Worm (Caenorhabditis elegans): Measurements from ENCODE around the gene his-39.

The his-39 gene

DNA sequence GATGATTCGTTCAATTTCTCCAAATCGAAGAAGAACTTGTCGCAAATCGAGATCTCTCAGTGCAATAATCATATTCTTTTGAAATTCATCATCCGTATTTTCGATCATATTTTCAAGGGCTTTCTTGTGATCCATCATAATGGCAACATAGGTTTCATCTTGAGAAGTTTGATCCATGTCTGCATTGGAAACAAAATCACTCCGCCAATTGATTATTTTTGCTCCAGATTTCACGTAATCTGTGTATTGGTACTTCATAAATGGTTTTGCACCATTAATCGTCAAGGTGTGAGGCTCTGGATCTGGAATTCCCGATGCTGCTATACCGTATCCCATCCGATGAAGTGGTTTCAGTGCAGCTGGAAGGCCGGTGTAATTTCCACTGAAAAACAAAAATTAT, 19.9 kb upstream of the his-39 start:
- TF ChIP-seq ham-2 (GFP tag; optimal IDR thresholded peaks at IDR 0.05) (no peak), ces-1 (GFP tag; optimal IDR thresholded peaks at IDR 0.05) (no peak), ceh-83 (GFP tag; optimal IDR thresholded peaks at IDR 0.05) (no peak), blmp-1 (tag; optimal IDR thresholded peaks at IDR 0.05) (no peak), zip-8 (tag; optimal IDR thresholded peaks at IDR 0.05) (no peak), hlh-1 (tag; optimal IDR thresholded peaks at IDR 0.05) (no peak), snpc-4 (tag; optimal IDR thresholded peaks at IDR 0.05) (no peak)

DNA sequence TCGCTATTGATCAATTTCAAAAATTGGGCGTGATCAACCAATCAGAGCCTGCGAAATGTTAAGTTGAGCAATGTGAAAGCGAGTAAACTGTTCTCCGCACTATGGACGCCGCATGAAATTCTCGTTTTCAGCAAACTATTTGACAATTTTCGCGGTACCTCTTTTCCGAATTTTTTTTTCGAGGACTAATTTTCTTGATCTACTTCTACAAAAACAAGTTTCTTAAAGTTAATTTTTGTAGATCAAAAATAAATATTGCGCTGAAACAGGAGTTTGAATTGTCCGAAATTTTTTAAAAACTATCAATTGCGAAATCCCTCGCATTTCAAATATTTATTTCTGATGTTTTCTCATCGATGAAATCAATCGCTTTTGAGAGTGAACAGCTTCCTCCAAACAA, 18.6 kb upstream of the his-39 start:
- no peak for TF ChIP-seq ztf-11 (tag; optimal IDR thresholded peaks at IDR 0.05)
- TF ChIP-seq sptf-1 (tag; optimal IDR thresholded peaks at IDR 0.05): no peak
- TF ChIP-seq flh-1 (GFP tag; optimal IDR thresholded peaks at IDR 0.05): no peak
- no peak for TF ChIP-seq nhr-28 (tag; optimal IDR thresholded peaks at IDR 0.05)
- TF ChIP-seq ceh-43 (GFP tag; optimal IDR thresholded peaks at IDR 0.05): no peak
- no peak for TF ChIP-seq ces-1 (GFP tag; optimal IDR thresholded peaks at IDR 0.05)
- TF ChIP-seq lin-13 (tag; optimal IDR thresholded peaks at IDR 0.05): no peak
- TF ChIP-seq drap-1 (GFP tag; optimal IDR thresholded peaks at IDR 0.05): no peak
- no peak for TF ChIP-seq nhr-237 (tag; optimal IDR thresholded peaks at IDR 0.05)
- TF ChIP-seq unc-39 (tag; optimal IDR thresholded peaks at IDR 0.05): no peak
- TF ChIP-seq lin-32 (GFP tag; optimal IDR thresholded peaks at IDR 0.05): no peak
- no peak for TF ChIP-seq mab-5 (tag; optimal IDR thresholded peaks at IDR 0.05)
- TF ChIP-seq snpc-4 (tag; optimal IDR thresholded peaks at IDR 0.05): no peak
- TF ChIP-seq mls-2 (tag; optimal IDR thresholded peaks at IDR 0.05): no peak
- TF ChIP-seq M03D4.4 (tag; optimal IDR thresholded peaks at IDR 0.05): no peak
- TF ChIP-seq nhr-12 (tag; optimal IDR thresholded peaks at IDR 0.05): no peak
- no peak for TF ChIP-seq ceh-39 (tag; optimal IDR thresholded peaks at IDR 0.05)
- TF ChIP-seq mep-1 (tag; optimal IDR thresholded peaks at IDR 0.05): no peak

DNA sequence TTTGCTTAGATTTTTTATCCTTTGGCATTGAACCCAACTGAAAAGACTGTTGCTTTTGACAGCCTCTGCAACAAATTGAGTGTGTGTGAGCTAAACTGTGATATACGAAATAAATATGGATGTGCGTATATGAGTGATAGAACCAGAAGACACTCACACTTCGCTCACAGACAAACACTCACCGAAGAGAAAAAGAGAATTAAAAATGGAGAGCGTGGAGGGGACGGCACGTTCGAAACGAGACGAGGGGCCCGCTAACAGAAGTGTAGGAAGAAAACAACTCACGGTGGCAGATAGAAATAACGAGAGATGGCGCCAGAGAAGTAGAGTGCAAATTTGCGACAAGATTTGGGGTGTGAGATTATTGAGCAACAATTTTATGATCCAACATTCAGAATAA, 18.0 kb upstream of the his-39 start:
- TF ChIP-seq flh-1 (GFP tag; optimal IDR thresholded peaks at IDR 0.05) (no peak), ham-2 (GFP tag; optimal IDR thresholded peaks at IDR 0.05) (no peak), lsy-2 (tag; optimal IDR thresholded peaks at IDR 0.05) (no peak), nhr-76 (tag; optimal IDR thresholded peaks at IDR 0.05) (no peak), nhr-12 (tag; optimal IDR thresholded peaks at IDR 0.05) (no peak), M03D4.4 (tag; optimal IDR thresholded peaks at IDR 0.05) (no peak)

DNA sequence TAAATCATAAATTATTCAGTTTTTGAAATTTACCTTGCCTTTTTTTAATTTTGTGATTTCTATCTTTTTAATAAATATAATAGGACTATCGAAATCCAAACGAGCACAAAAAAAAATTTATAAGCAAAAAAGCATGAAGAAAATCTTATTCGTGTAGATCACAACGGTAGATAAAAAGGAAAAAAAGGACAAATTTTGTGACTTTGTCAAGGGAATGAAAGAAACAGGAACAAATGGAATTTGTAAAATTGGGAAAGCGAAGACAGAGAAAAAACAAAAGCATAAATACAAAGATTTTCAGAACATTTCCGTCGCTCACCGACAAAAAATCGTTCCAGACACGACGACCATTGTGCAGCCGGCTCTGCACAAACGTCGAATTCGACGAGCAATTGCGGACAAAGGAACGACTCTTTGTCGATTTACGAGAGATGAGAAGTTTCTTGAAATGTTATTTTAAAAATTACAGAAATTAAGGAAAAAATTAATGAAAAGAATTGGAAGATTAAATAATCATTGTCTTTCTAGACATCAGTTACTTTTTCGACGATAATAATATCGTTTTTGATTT, 17.4 kb upstream of the his-39 start, which contains the start of gene F45F2.10:
F45F2.10 (minus strand) TSS at position 51 of the 571 bp plus-strand sequence.
- TF ChIP-seq sptf-1 (tag; optimal IDR thresholded peaks at IDR 0.05) (no peak), ztf-11 (tag; optimal IDR thresholded peaks at IDR 0.05) (no peak), blmp-1 (tag; optimal IDR thresholded peaks at IDR 0.05) (no peak), unc-39 (tag; optimal IDR thresholded peaks at IDR 0.05) (no peak), unc-120 (tag; optimal IDR thresholded peaks at IDR 0.05; ENCODE audit: poor library complexity, severe bottlenecking) (no peak), nhr-28 (tag; optimal IDR thresholded peaks at IDR 0.05) (no peak), unc-62 (GFP tag; optimal IDR thresholded peaks at IDR 0.05) (no peak), nhr-2 (tag; optimal IDR thresholded peaks at IDR 0.05) (no peak), mls-2 (tag; optimal IDR thresholded peaks at IDR 0.05) (no peak), nhr-237 (tag; optimal IDR thresholded peaks at IDR 0.05) (no peak), nhr-76 (tag; optimal IDR thresholded peaks at IDR 0.05) (no peak)

DNA sequence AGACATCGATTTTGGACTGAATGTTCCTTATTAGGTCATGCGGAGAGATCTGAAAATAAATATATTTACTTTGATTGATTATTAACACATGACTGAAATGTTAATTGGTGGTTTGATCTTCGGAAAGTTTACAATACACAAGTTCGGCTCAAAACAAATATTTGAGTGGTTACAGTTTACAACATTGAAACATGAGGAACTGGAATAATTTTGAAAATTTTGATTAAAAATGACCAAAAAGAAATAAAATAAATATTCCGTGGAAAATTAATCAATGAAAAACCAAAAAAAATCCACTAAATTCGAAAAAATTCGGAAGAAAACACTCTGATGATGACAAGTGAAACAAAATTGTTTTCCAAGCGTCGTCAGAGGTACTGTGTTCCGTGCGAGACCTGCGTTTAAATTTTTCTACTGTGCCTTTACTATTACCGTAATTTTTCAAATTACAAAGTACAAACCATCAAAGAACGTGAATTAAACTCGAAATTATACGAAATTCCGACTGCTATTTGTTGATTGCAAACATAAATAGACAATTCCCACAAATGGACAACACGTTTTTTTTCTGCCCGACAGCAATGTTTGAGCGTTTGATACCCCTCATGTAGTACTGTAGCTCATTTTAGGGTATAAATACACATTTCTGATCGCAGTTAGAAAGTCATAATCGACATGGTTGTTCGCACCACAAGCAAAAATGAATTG, 15.3 kb upstream of the his-39 start, which contains the start of the genes F45F2.11 and otpl-7:
F45F2.11 (minus strand) TSS at position 51 of the 708 bp plus-strand sequence.
otpl-7 (plus strand) TSS at position 658 of the 708 bp plus-strand sequence.
- TF ChIP-seq ztf-11 (tag; optimal IDR thresholded peaks at IDR 0.05): no peak
- no peak for TF ChIP-seq nhr-76 (tag; optimal IDR thresholded peaks at IDR 0.05)
- no peak for TF ChIP-seq snpc-4 (tag; optimal IDR thresholded peaks at IDR 0.05)
- TF ChIP-seq nhr-237 (tag; optimal IDR thresholded peaks at IDR 0.05): no peak
- TF ChIP-seq elt-3 (tag; optimal IDR thresholded peaks at IDR 0.05): no peak
- no peak for TF ChIP-seq cnd-1 (tag; optimal IDR thresholded peaks at IDR 0.05)
- TF ChIP-seq bed-3 (GFP tag; optimal IDR thresholded peaks at IDR 0.05): no peak
- TF ChIP-seq lsy-2 (tag; optimal IDR thresholded peaks at IDR 0.05): no peak
- no peak for TF ChIP-seq pha-4 (tag; optimal IDR thresholded peaks at IDR 0.05)
- no peak for TF ChIP-seq ceh-83 (GFP tag; optimal IDR thresholded peaks at IDR 0.05)
- TF ChIP-seq lin-13 (tag; optimal IDR thresholded peaks at IDR 0.05): no peak
- TF ChIP-seq M03D4.4 (tag; optimal IDR thresholded peaks at IDR 0.05): no peak
- TF ChIP-seq ceh-43 (GFP tag; optimal IDR thresholded peaks at IDR 0.05): no peak
- TF ChIP-seq mep-1 (tag; optimal IDR thresholded peaks at IDR 0.05): no peak
- TF ChIP-seq tbx-8 (GFP tag; optimal IDR thresholded peaks at IDR 0.05): no peak

Data from whole organism, mixed stage, embryonic.